Worm (Caenorhabditis elegans): ENCODE data around the gene F43C1.7.

DNA sequence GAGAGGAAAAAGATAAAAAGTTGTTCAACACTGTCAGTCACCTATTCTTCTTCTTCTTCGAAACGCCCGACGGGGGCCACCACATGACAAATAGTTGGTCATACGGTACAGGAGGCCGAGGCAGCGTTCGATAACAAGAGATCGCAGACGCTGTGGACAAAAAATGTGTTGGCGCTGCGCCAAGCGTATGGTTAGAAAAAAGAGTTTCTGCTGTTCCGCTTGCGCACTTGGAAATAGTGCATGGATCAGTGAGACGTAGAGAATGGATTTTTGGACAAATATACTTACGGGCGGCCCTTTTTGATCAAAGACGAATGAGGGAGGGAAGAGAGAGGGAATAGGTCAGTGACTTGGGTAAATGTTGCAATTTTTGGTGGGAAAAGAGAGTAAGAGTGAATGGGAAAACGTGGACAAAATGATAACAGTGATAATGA, 42.4 kb upstream of the F43C1.7 start:
- TF ChIP-seq flt-1 (GFP tag; IDR thresholded peaks at IDR 0.05) (no peak), med-1 (GFP tag; optimal IDR thresholded peaks at IDR 0.05; ENCODE audit: insufficient read depth) (no peak), tab-1 (GFP tag; IDR thresholded peaks at IDR 0.05) (no peak), ztf-29 (GFP tag; IDR thresholded peaks at IDR 0.05) (no peak), ztf-23 (GFP tag; IDR thresholded peaks at IDR 0.05) (no peak), T22C8.4 (GFP tag; IDR thresholded peaks at IDR 0.05) (no peak), ref-1 (GFP tag; conservative IDR thresholded peaks at IDR 0.05) (no peak), cog-1 (tag; optimal IDR thresholded peaks at IDR 0.05) (no peak)

All from whole organism, midembryonic.